Worm (Caenorhabditis elegans): ENCODE measurements around the gene unc-32.

unc-32 gene

ce11 chrIII:8923240-8923734, 17.9 kb downstream of the unc-32 start, which contains the start of gene glb-1:
TSS of gene glb-1 (minus strand) at chrIII:8923290.
- no peak for TF ChIP-seq nhr-76 (tag; optimal IDR thresholded peaks at IDR 0.05)
- TF ChIP-seq dmd-6 (GFP tag; IDR thresholded peaks at IDR 0.05) = no peak
- no peak for TF ChIP-seq set-16 (GFP tag; IDR thresholded peaks at IDR 0.05)
- no peak for TF ChIP-seq nhr-25 (tag; optimal IDR thresholded peaks at IDR 0.05; ENCODE audit: borderline replicate concordance, insufficient read depth)
- TF ChIP-seq hlh-11 (tag; optimal IDR thresholded peaks at IDR 0.05) = no peak
- no peak for TF ChIP-seq ces-1 (GFP tag; optimal IDR thresholded peaks at IDR 0.05)
- TF ChIP-seq aha-1 (tag) = peak; percentile 29

DNA sequence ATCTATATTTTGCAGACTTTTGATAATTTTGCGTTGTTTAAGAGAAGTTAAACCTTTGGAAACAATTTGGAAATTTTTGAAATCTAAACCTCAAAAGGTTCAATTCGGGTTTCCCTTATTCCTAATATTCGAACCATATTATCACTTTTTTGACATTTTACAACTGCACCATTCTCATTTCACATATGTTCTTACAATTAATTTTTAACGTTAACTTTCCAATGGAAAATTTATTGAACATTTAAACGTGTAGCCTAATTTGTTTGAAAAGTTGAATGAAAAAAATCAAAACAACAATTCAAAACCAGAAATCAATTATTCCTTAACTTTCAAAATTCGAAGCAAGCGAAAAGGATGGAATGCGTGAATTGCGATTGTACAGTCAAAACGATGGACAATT, 18.5 kb downstream of the unc-32 start, which contains the start of gene ZK637.12:
TSS of gene ZK637.12 (plus strand) at position 301 of the 400 bp plus-strand sequence.
- TF ChIP-seq ceh-20 (GFP tag; IDR thresholded peaks at IDR 0.05) = no peak

ce11 chrIII:8925539-8925938, 20.1 kb downstream of the unc-32 start:
- TF ChIP-seq nhr-28 (tag; optimal IDR thresholded peaks at IDR 0.05) (peak; percentile 47), F26F4.8 (GFP tag; conservative IDR thresholded peaks at IDR 0.05) (no peak), dmd-6 (GFP tag; IDR thresholded peaks at IDR 0.05) (peak; percentile 60), aha-1 (tag) (peak; percentile 49), hif-1 (tag; optimal IDR thresholded peaks at IDR 0.05) (peak in 1 of 2 experiments; percentile 87)

ce11 chrIII:8926512-8926911, 21.1 kb downstream of the unc-32 start:
- TF ChIP-seq ZK546.5 (tag; optimal IDR thresholded peaks at IDR 0.05) (no peak), ztf-11 (tag; optimal IDR thresholded peaks at IDR 0.05) (no peak), fos-1 (tag; optimal IDR thresholded peaks at IDR 0.05) (no peak), zfp-3 (GFP tag; conservative IDR thresholded peaks at IDR 0.05) (no peak), mep-1 (tag; optimal IDR thresholded peaks at IDR 0.05) (peak; percentile 45), lin-13 (GFP tag; optimal IDR thresholded peaks at IDR 0.05) (no peak), hif-1 (tag; optimal IDR thresholded peaks at IDR 0.05) (peak in 1 of 2 experiments; percentile 90), F26F4.8 (GFP tag; conservative IDR thresholded peaks at IDR 0.05) (no peak), nhr-42 (GFP tag; IDR thresholded peaks at IDR 0.05) (no peak), T26A8.4 (GFP tag; IDR thresholded peaks at IDR 0.05) (no peak), aha-1 (tag) (peak; percentile 43), nhr-77 (tag; optimal IDR thresholded peaks at IDR 0.05) (peak; percentile 23), hlh-30 (tag; optimal IDR thresholded peaks at IDR 0.05; ENCODE audit: insufficient read depth) (peak; percentile 35), lsy-2 (tag; optimal IDR thresholded peaks at IDR 0.05) (peak in 1 of 2 experiments; percentile 18), nhr-28 (tag; optimal IDR thresholded peaks at IDR 0.05) (peak; percentile 99), mdl-1 (tag; optimal IDR thresholded peaks at IDR 0.05) (peak in 1 of 2 experiments; percentile 72), mxl-3 (GFP tag; optimal IDR thresholded peaks at IDR 0.05) (peak; percentile 69), F37D6.2 (tag; optimal IDR thresholded peaks at IDR 0.05) (no peak), F10B5.3 (tag; optimal IDR thresholded peaks at IDR 0.05) (no peak), ceh-20 (GFP tag; IDR thresholded peaks at IDR 0.05) (no peak), Y105C5A.15 (GFP tag; IDR thresholded peaks at IDR 0.05) (no peak), ama-1 (optimal IDR thresholded peaks at IDR 0.05) (no peak), zip-11 (GFP tag; IDR thresholded peaks at IDR 0.05) (no peak), dpl-1 (GFP tag; optimal IDR thresholded peaks at IDR 0.05) (no peak), snpc-1.2 (GFP tag; IDR thresholded peaks at IDR 0.05) (no peak), dmd-9 (GFP tag; IDR thresholded peaks at IDR 0.05) (no peak)

- TF ChIP-seq T20F7.1 (GFP tag; optimal IDR thresholded peaks at IDR 0.05) (no peak), aha-1 (tag) (peak; percentile 51)
Measured at ce11 chrIII:8929723-8930122, 24.3 kb downstream of the unc-32 start, which contains the start of gene arrd-15. TSS of gene arrd-15 (plus strand) at chrIII:8930023.

Data from whole organism, L4 larva.